Worm (Caenorhabditis elegans) whole organism, L4 larva: ENCODE measurements around the gene C50D2.1.

Source experiments
- F26F4.8 ChIP-seq: fragments of 200-800 bp; sonication (Bioruptor generic); conservative IDR thresholded peaks from 2 replicates; pipeline ENCODE4 v1.3.6; 2022; ENCODE audit warnings: missing genetic modification characterization, missing compliant biosample characterization
- F37D6.2 ChIP-seq: sonication (generic microtip); optimal IDR thresholded peaks from 2 replicates; lab custom pipeline; 2016; ENCODE audit warnings: mild to moderate bottlenecking, missing genetic modification characterization, missing compliant biosample characterization
- R02D3.7 ChIP-seq: fragments of 150-350 bp; sonication (generic microtip); optimal IDR thresholded peaks from 3 replicates; lab custom pipeline; 2014; ENCODE audit warnings: missing biosample characterization, missing genetic modification characterization
- T20F7.1 ChIP-seq: fragments of 200-800 bp; sonication (Bioruptor generic); optimal IDR thresholded peaks from 2 replicates; lab custom pipeline; 2018; ENCODE audit warnings: mild to moderate bottlenecking, missing genetic modification characterization, missing compliant biosample characterization
- T26A8.4 ChIP-seq: fragments of 200-800 bp; sonication (Bioruptor generic); IDR thresholded peaks from 2 replicates; pipeline ENCODE4 v1.3.6; 2022; ENCODE audit warnings: missing genetic modification characterization, missing compliant biosample characterization
- Y48G9A.11 ChIP-seq: fragments of 200-800 bp; sonication (Bioruptor generic); IDR thresholded peaks from 2 replicates; pipeline ENCODE4 v1.3.6; 2022; ENCODE audit warnings: missing genetic modification reagents, missing genetic modification characterization, missing compliant biosample characterization
- Y5F2A.4 ChIP-seq: fragments of 200-800 bp; sonication (Bioruptor generic); optimal IDR thresholded peaks from 2 replicates; lab custom pipeline; 2018; ENCODE audit warnings: mild to moderate bottlenecking, missing genetic modification characterization, missing compliant biosample characterization
- ZK337.2 ChIP-seq: fragments of 200-800 bp; sonication (Bioruptor generic); IDR thresholded peaks from 2 replicates; pipeline ENCODE4 v1.3.6; 2022; ENCODE audit warnings: missing genetic modification reagents, missing genetic modification characterization, missing compliant biosample characterization
- ZK546.5 ChIP-seq, 2 experiments: sonication (generic microtip); optimal IDR thresholded peaks; 2 replicates each; lab custom pipeline; 2017; ENCODE audit warnings: missing biosample characterization in 2 of 2, missing genetic modification characterization in 2 of 2
- aha-1 ChIP-seq: fragments of 150-350 bp; peaks from one replicate; lab custom pipeline; 2014; ENCODE audit warnings: missing biosample characterization, missing genetic modification characterization
- ama-1 ChIP-seq: fragments of 150-350 bp; optimal IDR thresholded peaks from 2 replicates; lab custom pipeline; 2014; ENCODE audit warnings: inconsistent platforms, mixed read lengths
- arid-1 ChIP-seq: fragments of 200-800 bp; sonication (Bioruptor generic); conservative IDR thresholded peaks from 2 replicates; pipeline ENCODE4 v1.3.6; 2022; ENCODE audit warnings: missing genetic modification reagents, missing genetic modification characterization, missing compliant biosample characterization
- attf-4 ChIP-seq: sonication (generic microtip); optimal IDR thresholded peaks from 3 replicates; lab custom pipeline; 2017; ENCODE audit warnings: missing biosample characterization, missing genetic modification characterization
- ceh-44 ChIP-seq: fragments of 200-800 bp; sonication (Bioruptor generic); IDR thresholded peaks from 2 replicates; pipeline ENCODE4 v1.3.6; 2022; ENCODE audit warnings: missing genetic modification reagents, missing genetic modification characterization, missing compliant biosample characterization
- ceh-62 ChIP-seq: sonication (generic microtip); optimal IDR thresholded peaks from 2 replicates; lab custom pipeline; 2017; ENCODE audit warnings: missing biosample characterization, missing genetic modification characterization
- cey-2 ChIP-seq: sonication (generic microtip); optimal IDR thresholded peaks from 3 replicates; lab custom pipeline; 2017; ENCODE audit warnings: missing genetic modification characterization, mild to moderate bottlenecking, missing compliant biosample characterization, antibody characterized with exemption, borderline replicate concordance; ENCODE audit not compliant: insufficient read depth
- ctbp-1 ChIP-seq: fragments of 200-800 bp; sonication (Bioruptor generic); IDR thresholded peaks from 2 replicates; pipeline ENCODE4 v1.3.6; 2022; ENCODE audit warnings: missing genetic modification reagents, missing genetic modification characterization, missing compliant biosample characterization
- daf-16 ChIP-seq, 3 experiments: sonication (generic microtip); optimal IDR thresholded peaks; 2 replicates each; lab custom pipeline; 2016 to 2017; ENCODE audit warnings: missing genetic modification characterization in 3 of 3, missing genetic modification reagents in 3 of 3, mild to moderate bottlenecking in 2 of 3, missing compliant biosample characterization in 2 of 3, missing biosample characterization in 1 of 3, moderate library complexity in 1 of 3
- daf-19 ChIP-seq: fragments of 200-800 bp; sonication (Bioruptor generic); conservative IDR thresholded peaks from 2 replicates; pipeline ENCODE4 v1.3.6; 2022; ENCODE audit warnings: missing genetic modification characterization, missing compliant biosample characterization
- dve-1 ChIP-seq: sonication (generic microtip); optimal IDR thresholded peaks from 2 replicates; lab custom pipeline; 2017; ENCODE audit warnings: antibody characterized with exemption, mild to moderate bottlenecking, missing genetic modification characterization, missing compliant biosample characterization; ENCODE audit not compliant: insufficient read depth
- egl-43 ChIP-seq: fragments of 200-800 bp; sonication (Bioruptor generic); IDR thresholded peaks from 2 replicates; pipeline ENCODE4 v1.3.6; 2022; ENCODE audit warnings: missing genetic modification reagents, missing genetic modification characterization, missing compliant biosample characterization
- gei-8 ChIP-seq: fragments of 200-800 bp; sonication (Bioruptor generic); optimal IDR thresholded peaks from 2 replicates; lab custom pipeline; 2018; ENCODE audit warnings: mild to moderate bottlenecking, missing genetic modification characterization, missing compliant biosample characterization
- hlh-11 ChIP-seq: fragments of 200-800 bp; sonication (Bioruptor generic); optimal IDR thresholded peaks from 2 replicates; lab custom pipeline; 2018; ENCODE audit warnings: mild to moderate bottlenecking, missing genetic modification characterization, missing compliant biosample characterization
- hlh-30 ChIP-seq: sonication (generic microtip); optimal IDR thresholded peaks from 2 replicates; lab custom pipeline; 2017; ENCODE audit warnings: antibody characterized with exemption, mild to moderate bottlenecking, missing genetic modification characterization, missing compliant biosample characterization; ENCODE audit not compliant: insufficient read depth
- lin-38 ChIP-seq: fragments of 200-800 bp; sonication (Bioruptor generic); IDR thresholded peaks from 2 replicates; pipeline ENCODE4 v1.3.6; 2022; ENCODE audit warnings: missing genetic modification reagents, missing genetic modification characterization, missing compliant biosample characterization
- madf-5 ChIP-seq, 2 experiments: fragments of 200-800 bp; sonication (Bioruptor generic); IDR thresholded peaks; 2 replicates each; pipeline ENCODE4 v1.3.6; 2022; ENCODE audit warnings: missing compliant biosample characterization in 2 of 2, missing genetic modification characterization in 2 of 2
- mdt-29 ChIP-seq: fragments of 200-800 bp; sonication (Bioruptor generic); IDR thresholded peaks from 2 replicates; pipeline ENCODE4 v1.3.6; 2022; ENCODE audit warnings: missing genetic modification reagents, missing genetic modification characterization, missing compliant biosample characterization
- nhr-28 ChIP-seq: fragments of 150-350 bp; optimal IDR thresholded peaks from 2 replicates; lab custom pipeline; 2014; ENCODE audit warnings: missing biosample characterization, missing genetic modification characterization
- nhr-41 ChIP-seq: fragments of 200-800 bp; sonication (Bioruptor generic); IDR thresholded peaks from 2 replicates; pipeline ENCODE4 v1.3.6; 2022; ENCODE audit warnings: missing genetic modification reagents, missing genetic modification characterization, missing compliant biosample characterization
- nhr-6 ChIP-seq: fragments of 150-350 bp; optimal IDR thresholded peaks from 2 replicates; lab custom pipeline; 2014; ENCODE audit warnings: missing biosample characterization, missing genetic modification characterization
- nhr-77 ChIP-seq: fragments of 150-350 bp; optimal IDR thresholded peaks from 2 replicates; lab custom pipeline; 2014; ENCODE audit warnings: missing biosample characterization, missing genetic modification characterization
- pqm-1 ChIP-seq: sonication (generic microtip); optimal IDR thresholded peaks from 2 replicates; lab custom pipeline; 2017; ENCODE audit warnings: missing biosample characterization, missing genetic modification characterization
- saeg-2 ChIP-seq: fragments of 200-800 bp; sonication (Bioruptor generic); IDR thresholded peaks from 2 replicates; pipeline ENCODE4 v1.3.6; 2022; ENCODE audit warnings: missing genetic modification reagents, missing genetic modification characterization, missing compliant biosample characterization
- skn-1 ChIP-seq: fragments of 150-350 bp; optimal IDR thresholded peaks from 2 replicates; lab custom pipeline; 2014; ENCODE audit warnings: missing biosample characterization, missing genetic modification characterization
- snpc-1.2 ChIP-seq: fragments of 200-800 bp; sonication (Bioruptor generic); IDR thresholded peaks from 2 replicates; pipeline ENCODE4 v1.3.6; 2022; ENCODE audit warnings: missing genetic modification reagents, missing genetic modification characterization, missing compliant biosample characterization
- snpc-4 ChIP-seq: fragments of 150-350 bp; optimal IDR thresholded peaks from 2 replicates; lab custom pipeline; 2014; ENCODE audit warnings: missing biosample characterization, missing genetic modification characterization
- spr-3 ChIP-seq: fragments of 200-800 bp; sonication (Bioruptor generic); optimal IDR thresholded peaks from 2 replicates; lab custom pipeline; 2018; ENCODE audit warnings: mild to moderate bottlenecking, missing genetic modification characterization, missing compliant biosample characterization
- tra-1 ChIP-seq: fragments of 200-800 bp; sonication (Bioruptor generic); IDR thresholded peaks from 2 replicates; pipeline ENCODE4 v1.3.6; 2022; ENCODE audit warnings: missing genetic modification reagents, missing genetic modification characterization, missing compliant biosample characterization
- unc-39 ChIP-seq: sonication (generic microtip); optimal IDR thresholded peaks from 2 replicates; lab custom pipeline; 2017; ENCODE audit warnings: missing biosample characterization, missing genetic modification characterization
- unc-62 ChIP-seq, 3 experiments: fragments of 150-350 bp in 1 of 3; sonication (generic microtip); optimal IDR thresholded peaks in 2 of 3; peaks in 1 of 3; 1 replicate in 1 of 3; 2 replicates in 2 of 3; lab custom pipeline; 2014 to 2017; ENCODE audit warnings: missing biosample characterization in 3 of 3, missing genetic modification characterization in 3 of 3, missing genetic modification reagents in 3 of 3, missing genotype in 1 of 3
- zag-1 ChIP-seq: fragments of 150-350 bp; optimal IDR thresholded peaks from 2 replicates; lab custom pipeline; 2014; ENCODE audit warnings: missing biosample characterization, missing genetic modification characterization
- zip-11 ChIP-seq: fragments of 200-800 bp; sonication (Bioruptor generic); IDR thresholded peaks from 2 replicates; pipeline ENCODE4 v1.3.6; 2022; ENCODE audit warnings: missing genetic modification characterization, missing compliant biosample characterization

C50D2.1 gene

ce11 chrII:121121-121520 is 9.8 kb downstream of the C50D2.1 start, which contains the start of gene K10B4.3:
TSS of gene K10B4.3 (minus strand) at chrII:121221.
- TF ChIP-seq unc-62 (GFP tag; optimal IDR thresholded peaks at IDR 0.05 in 1 of 2; lab: Kevin White, UChicago) (peak in 1 of 2 experiments; percentile 70), unc-62 (tag; optimal IDR thresholded peaks at IDR 0.05; lab: Kevin White, UChicago) (no peak), Y48G9A.11 (GFP tag; lab: Robert Waterston, UW) (no peak)
- TF ChIP-seq, all 104 proteins: peak for 1

- TF ChIP-seq nhr-41 (GFP tag; lab: Robert Waterston, UW) (no peak), tra-1 (no peak), skn-1 (no peak), aha-1 (peak; percentile 31), saeg-2 (GFP tag; lab: Robert Waterston, UW) (no peak), ceh-44 (no peak), cey-2 (tag; lab: Kevin White, UChicago) (no peak), ctbp-1 (GFP tag; lab: Robert Waterston, UW) (no peak), attf-4 (no peak), zag-1 (tag; lab: Kevin White, UChicago) (no peak), unc-39 (no peak), F37D6.2 (tag; lab: Kevin White, UChicago) (no peak), ZK546.5 (tag; optimal IDR thresholded peaks at IDR 0.05; lab: Kevin White, UChicago) (no peak), Y5F2A.4 (GFP tag; lab: Kevin White, UChicago) (no peak), F26F4.8 (GFP tag; lab: Robert Waterston, UW) (no peak), lin-38 (GFP tag; lab: Robert Waterston, UW) (no peak), snpc-4 (tag; lab: Kevin White, UChicago) (no peak), spr-3 (GFP tag; lab: Kevin White, UChicago) (no peak), zip-11 (GFP tag; lab: Robert Waterston, UW) (no peak), egl-43 (no peak), hlh-11 (peak; percentile 11), R02D3.7 (tag; lab: Kevin White, UChicago) (no peak), hlh-30 (tag; lab: Kevin White, UChicago) (peak; percentile 39), T26A8.4 (GFP tag; lab: Robert Waterston, UW) (no peak), nhr-28 (tag; lab: Kevin White, UChicago) (peak; percentile 9), ceh-62 (tag; lab: Kevin White, UChicago) (no peak), gei-8 (GFP tag; lab: Kevin White, UChicago) (no peak), nhr-77 (tag; lab: Kevin White, UChicago) (no peak), dve-1 (peak; percentile 15), mdt-29 (GFP tag; lab: Robert Waterston, UW) (no peak)
These were observed 10.6 kb downstream of the C50D2.1 start for ce11 chrII:122008-122407.

ce11 chrII:122494-122893 is 11.1 kb downstream of the C50D2.1 start:
- TF ChIP-seq snpc-1.2 (GFP tag; lab: Robert Waterston, UW) (no peak), pqm-1 (tag; lab: Kevin White, UChicago) (peak; percentile 79), arid-1 (GFP tag; lab: Robert Waterston, UW) (no peak), nhr-28 (tag; lab: Kevin White, UChicago) (peak; percentile 78), daf-19 (no peak), T20F7.1 (GFP tag; lab: Kevin White, UChicago) (no peak), ama-1 (no peak), nhr-6 (tag; lab: Kevin White, UChicago) (peak; percentile 0), ZK337.2 (GFP tag; lab: Robert Waterston, UW) (no peak), madf-5 (GFP tag; IDR thresholded peaks at IDR 0.05; lab: Robert Waterston, UW) (no peak), cey-2 (tag; lab: Kevin White, UChicago) (no peak), daf-16 (GFP tag; optimal IDR thresholded peaks at IDR 0.05; lab: Kevin White, UChicago) (no peak), daf-16 (tag; optimal IDR thresholded peaks at IDR 0.05; lab: Kevin White, UChicago) (peak; percentile 47)
